Worm (Caenorhabditis elegans): Measurements from ENCODE around the gene sptl-1.
A peak's percentile ranks its signal among the peaks of the same experiment; 100 is the strongest.

sptl-1 gene

ce11 chrII:67663-68062, 16.2 kb downstream of the sptl-1 start:
- TF ChIP-seq pqm-1 (tag; optimal IDR thresholded peaks at IDR 0.05) (peak; percentile 79), unc-62 (GFP tag; optimal IDR thresholded peaks at IDR 0.05 in 1 of 2) (peak in 1 of 2 experiments; percentile 86), unc-62 (tag; optimal IDR thresholded peaks at IDR 0.05) (no peak), nhr-28 (tag; optimal IDR thresholded peaks at IDR 0.05) (peak; percentile 65), mes-2 (tag; optimal IDR thresholded peaks at IDR 0.05; ENCODE audit: poor library complexity, severe bottlenecking) (no peak)

ce11 chrII:68757-69156, 17.3 kb downstream of the sptl-1 start:
- TF ChIP-seq ceh-20 (GFP tag; IDR thresholded peaks at IDR 0.05) (no peak), Y48G9A.11 (GFP tag; IDR thresholded peaks at IDR 0.05) (no peak), ceh-62 (tag; optimal IDR thresholded peaks at IDR 0.05) (no peak), aha-1 (tag) (peak; percentile 77), Y105C5A.15 (GFP tag; IDR thresholded peaks at IDR 0.05) (no peak)

- TF ChIP-seq unc-62 (GFP tag; optimal IDR thresholded peaks at IDR 0.05 in 1 of 2) (peak in 1 of 2 experiments; percentile 77), unc-62 (tag; optimal IDR thresholded peaks at IDR 0.05) (no peak), skn-1 (tag; optimal IDR thresholded peaks at IDR 0.05) (no peak), duxl-1 (tag; optimal IDR thresholded peaks at IDR 0.05; ENCODE audit: poor library complexity) (no peak)
These were observed 17.9 kb downstream of the sptl-1 start, which contains the start of gene egl-26 for ce11 chrII:69354-69753. TSS of gene egl-26 (plus strand) at chrII:69654.

- TF ChIP-seq ctbp-1 (GFP tag; IDR thresholded peaks at IDR 0.05): peak; percentile 57; the same call in 1 of the 2 replicates
- no peak for TF ChIP-seq zag-1 (tag; optimal IDR thresholded peaks at IDR 0.05)
- no peak for TF ChIP-seq nhr-237 (tag; optimal IDR thresholded peaks at IDR 0.05)
- no peak for TF ChIP-seq egl-27 (tag; optimal IDR thresholded peaks at IDR 0.05)
- TF ChIP-seq ceh-20 (GFP tag; IDR thresholded peaks at IDR 0.05): no peak
- TF ChIP-seq nhr-102 (tag; optimal IDR thresholded peaks at IDR 0.05): no peak
- TF ChIP-seq ztf-7 (tag; optimal IDR thresholded peaks at IDR 0.05): no peak
- TF ChIP-seq nhr-10 (tag; optimal IDR thresholded peaks at IDR 0.05): no peak
- peak; percentile 75 for TF ChIP-seq ces-1 (GFP tag; optimal IDR thresholded peaks at IDR 0.05)
- TF ChIP-seq F49E8.2 (tag; optimal IDR thresholded peaks at IDR 0.05; ENCODE audit: borderline replicate concordance): no peak
- TF ChIP-seq ZK546.5 (tag; optimal IDR thresholded peaks at IDR 0.05): no peak
- TF ChIP-seq fkh-10 (GFP tag; optimal IDR thresholded peaks at IDR 0.05): peak; percentile 94
These were observed 21.9 kb downstream of the sptl-1 start for ce11 chrII:73329-73728.

ce11 chrII:73892-74291, 22.4 kb downstream of the sptl-1 start:
- TF ChIP-seq hlh-30 (tag; optimal IDR thresholded peaks at IDR 0.05; ENCODE audit: insufficient read depth) (no peak), R02D3.7 (tag; optimal IDR thresholded peaks at IDR 0.05) (no peak), zip-11 (GFP tag; IDR thresholded peaks at IDR 0.05) (no peak), tag-97 (GFP tag; IDR thresholded peaks at IDR 0.05) (no peak), T20F7.1 (GFP tag; optimal IDR thresholded peaks at IDR 0.05) (no peak), aha-1 (tag) (peak; percentile 86), ces-1 (GFP tag; optimal IDR thresholded peaks at IDR 0.05) (peak; percentile 26)

- TF ChIP-seq daf-16 (GFP tag; optimal IDR thresholded peaks at IDR 0.05) (no peak), daf-16 (tag; optimal IDR thresholded peaks at IDR 0.05) (no peak), unc-62 (GFP tag; optimal IDR thresholded peaks at IDR 0.05 in 1 of 2) (peak in 1 of 2 experiments; percentile 95), unc-62 (tag; optimal IDR thresholded peaks at IDR 0.05) (no peak)
These were observed 24.4 kb downstream of the sptl-1 start for ce11 chrII:75831-76230.

ce11 chrII:76662-77061, 25.2 kb downstream of the sptl-1 start:
- no peak for TF ChIP-seq dmd-9 (GFP tag; IDR thresholded peaks at IDR 0.05)
- TF ChIP-seq nhr-25 (tag; optimal IDR thresholded peaks at IDR 0.05; ENCODE audit: borderline replicate concordance, insufficient read depth): no peak
- no peak for TF ChIP-seq ces-1 (GFP tag; optimal IDR thresholded peaks at IDR 0.05)
- TF ChIP-seq spr-1 (tag; optimal IDR thresholded peaks at IDR 0.05): no peak
- peak; percentile 66 for TF ChIP-seq dmd-6 (GFP tag; IDR thresholded peaks at IDR 0.05)
- no peak for TF ChIP-seq lim-7 (GFP tag; IDR thresholded peaks at IDR 0.05)
- TF ChIP-seq ceh-32 (tag; optimal IDR thresholded peaks at IDR 0.05; ENCODE audit: poor library complexity): no peak
- TF ChIP-seq rbr-2 (tag; optimal IDR thresholded peaks at IDR 0.05): no peak
- no peak for TF ChIP-seq D1046.2 (GFP tag; IDR thresholded peaks at IDR 0.05)
- no peak for TF ChIP-seq ztf-7 (tag; optimal IDR thresholded peaks at IDR 0.05)
- no peak for TF ChIP-seq ZK337.2 (GFP tag; IDR thresholded peaks at IDR 0.05)
- no peak for TF ChIP-seq unc-39 (tag; optimal IDR thresholded peaks at IDR 0.05)
- TF ChIP-seq mes-2 (tag; optimal IDR thresholded peaks at IDR 0.05; ENCODE audit: poor library complexity, severe bottlenecking): no peak
- no peak for TF ChIP-seq nhr-111 (GFP tag; optimal IDR thresholded peaks at IDR 0.05)

Measured in whole organism, L4 larva.